Fruit fly (Drosophila melanogaster) whole organism, prepupa: Measurements from ENCODE around the gene fln.

Experiments
- CG10631 ChIP-seq: fragments of 200-800 bp; sonication (Bioruptor generic); optimal IDR thresholded peaks from 2 replicates; lab custom pipeline; 2016; ENCODE audit warnings: missing biosample characterization, missing genetic modification characterization
- CG11762 ChIP-seq: fragments of 200-800 bp; sonication (Bioruptor generic); optimal IDR thresholded peaks from 3 replicates; lab custom pipeline; 2016; ENCODE audit warnings: missing biosample characterization, missing genetic modification characterization; ENCODE audit not compliant: insufficient read depth
- CG11902 ChIP-seq: fragments of 200-800 bp; sonication (Bioruptor generic); optimal IDR thresholded peaks from 3 replicates; lab custom pipeline; 2016; ENCODE audit warnings: missing biosample characterization, missing genetic modification characterization
- CG15336 ChIP-seq: fragments of 200-800 bp; sonication (Bioruptor generic); IDR thresholded peaks from 2 replicates; pipeline ENCODE4 v1.3.6; 2022; ENCODE audit warnings: missing biosample characterization, missing genetic modification characterization
- CG1621 ChIP-seq: fragments of 200-800 bp; sonication (Bioruptor generic); optimal IDR thresholded peaks from 3 replicates; lab custom pipeline; 2018; ENCODE audit warnings: missing biosample characterization, mild to moderate bottlenecking, missing genetic modification characterization
- CG16779 ChIP-seq: fragments of 200-800 bp; sonication (Bioruptor generic); optimal IDR thresholded peaks from 3 replicates; lab custom pipeline; 2017; ENCODE audit warnings: missing biosample characterization, mild to moderate bottlenecking, missing genetic modification characterization
- CG3032 ChIP-seq: fragments of 200-800 bp; optimal IDR thresholded peaks from 2 replicates; lab custom pipeline; 2019; ENCODE audit warnings: missing biosample characterization, mild to moderate bottlenecking, missing genetic modification characterization, moderate library complexity
- CG6792 ChIP-seq: fragments of 200-800 bp; sonication (Bioruptor generic); optimal IDR thresholded peaks from 3 replicates; lab custom pipeline; 2016; ENCODE audit warnings: missing biosample characterization, missing genetic modification characterization
- CG6808 ChIP-seq: fragments of 200-800 bp; sonication (Bioruptor generic); optimal IDR thresholded peaks from 3 replicates; lab custom pipeline; 2017; ENCODE audit warnings: missing biosample characterization, missing genetic modification characterization, mild to moderate bottlenecking, moderate library complexity, missing genetic modification reagents
- CG6854 ChIP-seq: fragments of 200-800 bp; sonication (Bioruptor generic); optimal IDR thresholded peaks from 2 replicates; lab custom pipeline; 2017; ENCODE audit warnings: missing biosample characterization, mild to moderate bottlenecking, missing genetic modification characterization
- CG7368 ChIP-seq: fragments of 200-800 bp; sonication (Bioruptor generic); optimal IDR thresholded peaks from 3 replicates; lab custom pipeline; 2016; ENCODE audit warnings: missing biosample characterization, missing genetic modification characterization
- CG8319 ChIP-seq: fragments of 200-800 bp; sonication (Bioruptor generic); optimal IDR thresholded peaks from 3 replicates; lab custom pipeline; 2016; ENCODE audit warnings: missing biosample characterization, missing genetic modification characterization
- CG8632 ChIP-seq: fragments of 200-800 bp; sonication (Bioruptor generic); optimal IDR thresholded peaks from 3 replicates; lab custom pipeline; 2016; ENCODE audit warnings: missing biosample characterization, missing genetic modification characterization
- CG9139 ChIP-seq: fragments of 200-800 bp; sonication (Bioruptor generic); optimal IDR thresholded peaks from 3 replicates; lab custom pipeline; 2017; ENCODE audit warnings: missing biosample characterization, mild to moderate bottlenecking, missing genetic modification characterization
- Eip75B ChIP-seq: fragments of 200-800 bp; sonication (Bioruptor generic); optimal IDR thresholded peaks from 3 replicates; lab custom pipeline; 2016; ENCODE audit warnings: missing biosample characterization, missing genetic modification characterization
- Eip78C ChIP-seq: fragments of 200-800 bp; sonication (Bioruptor generic); peaks from one replicate; lab custom pipeline; 2016; ENCODE audit warnings: missing biosample characterization, missing genetic modification characterization
- Ets21C ChIP-seq: fragments of 200-800 bp; sonication (Bioruptor generic); optimal IDR thresholded peaks from 3 replicates; lab custom pipeline; 2016; ENCODE audit warnings: missing biosample characterization, missing genetic modification characterization
- Hr38 ChIP-seq: sonication (Bioruptor generic); optimal IDR thresholded peaks from 2 replicates; lab custom pipeline; 2016; ENCODE audit warnings: missing biosample characterization, missing genetic modification characterization
- Hr39 ChIP-seq: fragments of 200-800 bp; sonication (Bioruptor generic); optimal IDR thresholded peaks from 2 replicates; lab custom pipeline; 2016; ENCODE audit warnings: missing biosample characterization, missing genetic modification characterization
- Hr4 ChIP-seq: fragments of 200-800 bp; sonication (Bioruptor generic); optimal IDR thresholded peaks from 3 replicates; lab custom pipeline; 2016; ENCODE audit warnings: missing biosample characterization, missing genetic modification characterization
- Lpt ChIP-seq: fragments of 200-800 bp; sonication (Bioruptor generic); optimal IDR thresholded peaks from 3 replicates; lab custom pipeline; 2016; ENCODE audit warnings: missing biosample characterization, missing genetic modification characterization
- Met ChIP-seq: fragments of 200-800 bp; sonication (Bioruptor generic); optimal IDR thresholded peaks from 3 replicates; lab custom pipeline; 2016; ENCODE audit warnings: missing biosample characterization, missing genetic modification characterization
- Sox102F ChIP-seq: fragments of 200-800 bp; sonication (Bioruptor generic); optimal IDR thresholded peaks from 2 replicates; lab custom pipeline; 2016; ENCODE audit warnings: missing biosample characterization, mild to moderate bottlenecking, missing genetic modification characterization
- Sox14 ChIP-seq: fragments of 200-800 bp; sonication (Bioruptor generic); optimal IDR thresholded peaks from 3 replicates; lab custom pipeline; 2016; ENCODE audit warnings: missing biosample characterization, missing genetic modification characterization
- Sox15 ChIP-seq: fragments of 200-800 bp; sonication (Bioruptor generic); optimal IDR thresholded peaks from 3 replicates; lab custom pipeline; 2016; ENCODE audit warnings: missing biosample characterization, missing genetic modification characterization
- achi ChIP-seq: fragments of 200-800 bp; sonication (Bioruptor generic); optimal IDR thresholded peaks from 3 replicates; lab custom pipeline; 2016; ENCODE audit warnings: missing biosample characterization, missing genetic modification characterization
- cyc ChIP-seq: fragments of 200-800 bp; sonication (Bioruptor generic); optimal IDR thresholded peaks from 3 replicates; lab custom pipeline; 2016; ENCODE audit warnings: missing biosample characterization, missing genetic modification characterization
- dac ChIP-seq: fragments of 200-800 bp; sonication (Bioruptor generic); optimal IDR thresholded peaks from 2 replicates; lab custom pipeline; 2017; ENCODE audit warnings: missing biosample characterization, mild to moderate bottlenecking, missing genetic modification characterization
- eg ChIP-seq: fragments of 200-800 bp; sonication (Bioruptor generic); IDR thresholded peaks from 3 replicates; pipeline ENCODE4 v1.3.6; 2022; ENCODE audit warnings: missing biosample characterization, missing genetic modification characterization
- fd59A ChIP-seq: fragments of 200-800 bp; sonication (Bioruptor generic); optimal IDR thresholded peaks from 2 replicates; lab custom pipeline; 2017; ENCODE audit warnings: missing biosample characterization, mild to moderate bottlenecking, missing genetic modification characterization, missing genetic modification reagents
- fd85E ChIP-seq: fragments of 200-800 bp; sonication (Bioruptor generic); optimal IDR thresholded peaks from 3 replicates; lab custom pipeline; 2016; ENCODE audit warnings: missing biosample characterization, missing genetic modification characterization
- fkh ChIP-seq: fragments of 200-800 bp; sonication (Bioruptor generic); optimal IDR thresholded peaks from 3 replicates; lab custom pipeline; 2017; ENCODE audit warnings: missing biosample characterization, mild to moderate bottlenecking, missing genetic modification characterization, moderate library complexity
- pdm3 ChIP-seq: fragments of 200-800 bp; sonication (Bioruptor generic); optimal IDR thresholded peaks from 3 replicates; lab custom pipeline; 2016; ENCODE audit warnings: missing biosample characterization, missing genetic modification characterization
- salr ChIP-seq, 2 experiments: fragments of 200-800 bp; sonication (Bioruptor generic); optimal IDR thresholded peaks; 3 replicates each; lab custom pipeline; 2016 to 2018; ENCODE audit warnings: missing biosample characterization in 2 of 2, missing genetic modification characterization in 2 of 2, mild to moderate bottlenecking in 1 of 2
- ss ChIP-seq, 2 experiments: fragments of 200-800 bp; sonication (Bioruptor generic); optimal IDR thresholded peaks; 2 replicates in 1 of 2; 3 replicates in 1 of 2; lab custom pipeline; 2017 to 2018; ENCODE audit warnings: mild to moderate bottlenecking in 2 of 2, missing biosample characterization in 2 of 2, missing genetic modification characterization in 2 of 2, moderate library complexity in 1 of 2
- topi ChIP-seq: fragments of 200-800 bp; sonication (Bioruptor generic); optimal IDR thresholded peaks from 3 replicates; lab custom pipeline; 2016; ENCODE audit warnings: missing biosample characterization, missing genetic modification characterization

The fln gene

DNA sequence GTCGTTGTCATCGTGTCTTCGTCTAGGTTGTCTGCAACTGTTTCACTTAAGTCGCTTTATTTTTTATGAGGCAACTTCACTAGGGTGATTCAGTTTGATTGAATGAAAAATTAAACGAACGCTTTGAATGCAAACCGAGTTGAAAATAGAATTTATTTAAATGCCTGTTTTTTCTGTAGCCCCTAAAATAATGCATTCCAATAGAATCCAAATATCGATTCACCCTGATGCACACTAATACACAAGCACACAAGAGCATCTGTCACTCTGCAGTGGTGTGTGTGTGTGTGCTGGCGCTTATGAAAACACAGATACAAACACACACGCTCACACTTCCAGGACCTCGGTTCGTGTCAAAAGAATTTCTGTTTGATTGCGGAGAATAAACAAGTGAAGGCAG is 29.2 kb downstream of the fln start (continued):
- TF ChIP-seq Hr4 (GFP tag; lab: Kevin White, UChicago) (peak; percentile 39), fd85E (no peak), CG7368 (GFP tag; lab: Kevin White, UChicago) (no peak), eg (GFP tag; lab: Robert Waterston, UW) (no peak), Lpt (GFP tag; lab: Kevin White, UChicago) (no peak), Met (peak; percentile 23), Eip75B (no peak), CG6808 (GFP tag; lab: Kevin White, UChicago) (peak; percentile 2), CG8632 (GFP tag; lab: Kevin White, UChicago) (peak; percentile 28), CG16779 (tag; lab: Kevin White, UChicago) (peak; percentile 8), Ets21C (GFP tag; lab: Kevin White, UChicago) (no peak), CG6792 (peak; percentile 17), CG10631 (GFP tag; lab: Kevin White, UChicago) (peak; percentile 36), fkh (GFP tag; lab: Kevin White, UChicago) (no peak)
- TF ChIP-seq, all 60 proteins: peak for 26

DNA sequence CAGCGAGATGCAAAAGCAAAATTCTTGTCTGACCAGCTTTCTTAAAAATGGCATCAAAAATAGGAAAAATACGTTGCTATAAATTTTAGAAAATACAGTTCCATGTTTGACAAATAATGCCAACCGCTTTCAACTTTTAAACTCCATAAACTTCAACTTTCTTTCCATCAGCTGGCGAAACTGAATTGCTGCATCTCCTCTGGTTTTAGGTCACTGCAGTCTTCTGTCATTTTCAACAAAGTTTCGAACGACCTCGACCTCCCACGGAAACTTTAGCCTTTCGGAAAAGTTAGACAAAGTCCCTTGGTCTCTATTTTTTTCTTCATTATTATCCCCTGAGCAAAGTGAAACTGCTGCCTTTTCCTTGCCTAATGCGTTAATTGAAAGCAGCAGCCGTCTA is 35.3 kb downstream of the fln start, which contains the start of gene CG42263:
TSS of gene CG42263 (minus strand) at position 101 of the 400 bp plus-strand sequence.
- TF ChIP-seq Hr39 (GFP tag; lab: Kevin White, UChicago) = no peak
- no peak for TF ChIP-seq ss (GFP tag; optimal IDR thresholded peaks at IDR 0.05; lab: Kevin White, UChicago)
- no peak for TF ChIP-seq CG15336 (GFP tag; lab: Robert Waterston, UW)
- no peak for TF ChIP-seq salr (GFP tag; optimal IDR thresholded peaks at IDR 0.05; lab: Kevin White, UChicago)
- TF ChIP-seq CG3032 (tag; lab: Kevin White, UChicago) = no peak

DNA sequence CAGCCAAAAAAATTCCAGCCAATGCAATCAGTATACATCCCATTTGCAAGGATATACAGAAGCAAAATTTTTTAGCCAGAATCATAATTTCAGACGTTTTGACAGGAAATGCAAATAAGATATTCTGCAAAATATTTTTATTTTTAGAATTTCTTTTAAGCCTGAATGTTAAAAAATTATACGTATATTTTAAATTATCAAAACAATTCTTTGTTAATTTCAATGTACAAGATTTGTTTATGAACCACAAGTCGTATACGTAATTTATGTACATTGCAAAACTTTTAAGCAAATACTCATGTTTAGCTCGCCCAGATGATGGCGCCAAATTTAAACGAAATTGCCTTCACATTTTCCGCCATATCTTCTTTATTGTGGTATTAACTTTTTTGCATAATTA is 36.6 kb downstream of the fln start, which contains the start of gene CG42654:
TSS of gene CG42654 (minus strand) at position 101 of the 400 bp plus-strand sequence.
- TF ChIP-seq Met = no peak
- TF ChIP-seq CG3032 (tag; lab: Kevin White, UChicago) = no peak
- no peak for TF ChIP-seq CG9139 (GFP tag; lab: Kevin White, UChicago)
- no peak for TF ChIP-seq Sox102F (GFP tag; lab: Kevin White, UChicago)
- no peak for TF ChIP-seq CG6854 (GFP tag; lab: Kevin White, UChicago)
- TF ChIP-seq CG11902 (GFP tag; lab: Kevin White, UChicago) = no peak
- no peak for TF ChIP-seq CG10631 (GFP tag; lab: Kevin White, UChicago)
- no peak for TF ChIP-seq eg (GFP tag; lab: Robert Waterston, UW)
- no peak for TF ChIP-seq Sox14 (GFP tag; lab: Kevin White, UChicago)
- no peak for TF ChIP-seq pdm3 (GFP tag; lab: Kevin White, UChicago)
- TF ChIP-seq salr (GFP tag; optimal IDR thresholded peaks at IDR 0.05; lab: Kevin White, UChicago) = no peak
- no peak for TF ChIP-seq Hr38
- TF ChIP-seq CG8319 (GFP tag; lab: Kevin White, UChicago) = no peak
- TF ChIP-seq achi (GFP tag; lab: Kevin White, UChicago) = no peak

DNA sequence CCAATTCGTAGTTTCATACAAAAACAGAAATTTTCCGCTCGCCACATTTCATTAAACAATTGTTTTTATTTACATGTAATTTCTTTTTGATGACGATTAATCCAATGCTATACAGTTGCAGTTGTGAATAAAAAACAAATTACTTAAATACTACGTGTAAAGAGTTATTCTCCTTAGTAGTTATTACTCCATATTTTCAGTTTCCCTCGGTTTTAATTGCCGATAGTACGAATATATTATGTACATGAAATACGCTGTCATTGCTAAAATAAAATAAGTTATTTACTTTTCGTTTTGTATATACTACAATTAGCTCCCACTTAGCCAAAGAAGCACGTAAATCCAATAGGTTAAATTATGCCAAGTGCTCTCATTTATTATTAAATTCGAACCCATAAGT is 37.4 kb downstream of the fln start, which contains the start of gene CG42655:
TSS of gene CG42655 (minus strand) at position 101 of the 400 bp plus-strand sequence.
- TF ChIP-seq CG8319 (GFP tag; lab: Kevin White, UChicago) (no peak), dac (GFP tag; lab: Kevin White, UChicago) (no peak), ss (GFP tag; optimal IDR thresholded peaks at IDR 0.05; lab: Kevin White, UChicago) (no peak), CG11762 (GFP tag; lab: Kevin White, UChicago) (no peak), fd59A (no peak), Sox15 (GFP tag; lab: Kevin White, UChicago) (no peak), CG9139 (GFP tag; lab: Kevin White, UChicago) (no peak), CG16779 (tag; lab: Kevin White, UChicago) (no peak), cyc (GFP tag; lab: Kevin White, UChicago) (no peak), CG1621 (tag; lab: Kevin White, UChicago) (no peak), achi (GFP tag; lab: Kevin White, UChicago) (no peak), Eip78C (GFP tag; lab: Kevin White, UChicago) (no peak), CG6808 (GFP tag; lab: Kevin White, UChicago) (no peak), fd85E (no peak), topi (GFP tag; lab: Kevin White, UChicago) (no peak), fkh (GFP tag; lab: Kevin White, UChicago) (no peak)
